Worm (Caenorhabditis elegans) whole organism, mixed stage, embryonic: ENCODE data around the gene srv-21.

Source experiments
- ceh-39 ChIP-seq: fragments of 150-350 bp; optimal IDR thresholded peaks from 2 replicates; lab custom pipeline; 2014; ENCODE audit warnings: missing biosample characterization, missing genetic modification characterization
- cnd-1 ChIP-seq: fragments of 200-800 bp; sonication (Bioruptor generic); optimal IDR thresholded peaks from 2 replicates; lab custom pipeline; 2018; ENCODE audit warnings: mild to moderate bottlenecking, missing genetic modification characterization, missing compliant biosample characterization
- lsy-2 ChIP-seq: fragments of 150-350 bp; optimal IDR thresholded peaks from 2 replicates; lab custom pipeline; 2014; ENCODE audit warnings: missing biosample characterization, missing genetic modification characterization
- nhr-237 ChIP-seq: fragments of 150-350 bp; optimal IDR thresholded peaks from 2 replicates; lab custom pipeline; 2014; ENCODE audit warnings: missing biosample characterization, missing genetic modification characterization
- nhr-28 ChIP-seq: fragments of 150-350 bp; optimal IDR thresholded peaks from 2 replicates; lab custom pipeline; 2014; ENCODE audit warnings: missing biosample characterization, missing genetic modification characterization
- pha-4 ChIP-seq: fragments of 150-350 bp; optimal IDR thresholded peaks from 2 replicates; lab custom pipeline; 2018; ENCODE audit warnings: missing biosample characterization, missing genetic modification reagents, missing genetic modification characterization
- sptf-1 ChIP-seq: sonication (generic microtip); optimal IDR thresholded peaks from 2 replicates; lab custom pipeline; 2017; ENCODE audit warnings: mild to moderate bottlenecking, missing genetic modification characterization, moderate library complexity, missing compliant biosample characterization
- unc-62 ChIP-seq: fragments of 150-350 bp; optimal IDR thresholded peaks from 2 replicates; lab custom pipeline; 2014; ENCODE audit warnings: missing biosample characterization, missing genetic modification reagents, missing genetic modification characterization
- ztf-11 ChIP-seq: fragments of 150-350 bp; optimal IDR thresholded peaks from 2 replicates; lab custom pipeline; 2014; ENCODE audit warnings: missing biosample characterization, missing genetic modification characterization

- TF ChIP-seq pha-4 (tag; lab: Kevin White, UChicago), result no peak
- TF ChIP-seq nhr-28 (tag; lab: Kevin White, UChicago), result no peak
- no peak for TF ChIP-seq ceh-39 (tag; lab: Kevin White, UChicago)
- TF ChIP-seq lsy-2 (tag; lab: Kevin White, UChicago), result no peak
- TF ChIP-seq sptf-1 (tag; lab: Kevin White, UChicago), result no peak
- TF ChIP-seq ztf-11 (tag; lab: Kevin White, UChicago), result no peak
- TF ChIP-seq unc-62, result no peak
- TF ChIP-seq nhr-237 (tag; lab: Kevin White, UChicago), result no peak
- TF ChIP-seq cnd-1 (tag; lab: Kevin White, UChicago), result no peak
Measured at ce11 chrIV:5895190-5895589, 18.0 kb upstream of the srv-21 start, which contains the start of gene nspb-6.
